Worm (Caenorhabditis elegans) whole organism, L3 larva: ENCODE measurements around the gene srxa-12.

Experiments
- aly-2 ChIP-seq: fragments of 150-350 bp; optimal IDR thresholded peaks from 2 replicates; lab custom pipeline; 2014; ENCODE audit warnings: missing biosample characterization, missing genetic modification characterization
- ama-1 ChIP-seq: fragments of 150-350 bp; optimal IDR thresholded peaks from 2 replicates; lab custom pipeline; 2018
- egl-27 ChIP-seq: sonication (generic microtip); optimal IDR thresholded peaks from 4 replicates; lab custom pipeline; 2017; ENCODE audit warnings: missing biosample characterization, missing genetic modification reagents, missing genetic modification characterization
- fkh-10 ChIP-seq: sonication (generic microtip); optimal IDR thresholded peaks from 2 replicates; lab custom pipeline; 2017; ENCODE audit warnings: missing biosample characterization, missing genetic modification reagents, missing genetic modification characterization
- mml-1 ChIP-seq: fragments of 150-350 bp; sonication (generic microtip); optimal IDR thresholded peaks from 3 replicates; lab custom pipeline; 2014; ENCODE audit warnings: missing biosample characterization, missing genetic modification characterization
- nhr-43 ChIP-seq: sonication (generic microtip); optimal IDR thresholded peaks from 2 replicates; lab custom pipeline; 2016; ENCODE audit warnings: mild to moderate bottlenecking, missing genetic modification characterization, missing compliant biosample characterization; ENCODE audit not compliant: poor library complexity, severe bottlenecking
- nhr-76 ChIP-seq: fragments of 150-350 bp; sonication (generic microtip); optimal IDR thresholded peaks from 5 replicates; lab custom pipeline; 2014; ENCODE audit warnings: missing biosample characterization, missing genetic modification characterization
- pqm-1 ChIP-seq: fragments of 150-350 bp; optimal IDR thresholded peaks from 2 replicates; lab custom pipeline; 2017; ENCODE audit warnings: missing biosample characterization, missing genetic modification characterization, inconsistent platforms
- unc-39 ChIP-seq: sonication (generic microtip); optimal IDR thresholded peaks from 4 replicates; lab custom pipeline; 2017; ENCODE audit warnings: missing biosample characterization, missing genetic modification characterization
- ztf-4 ChIP-seq: fragments of 150-350 bp; optimal IDR thresholded peaks from 2 replicates; lab custom pipeline; 2014; ENCODE audit warnings: missing biosample characterization, missing genetic modification characterization

ce11 chrV:13955370-13956089, 29.0 kb downstream of the srxa-12 start:
- no peak for TF ChIP-seq fkh-10
- no peak for TF ChIP-seq aly-2 (tag; lab: Kevin White, UChicago)
- no peak for TF ChIP-seq ama-1 (lab: Kevin White, UChicago)
- no peak for TF ChIP-seq egl-27 (tag; lab: Kevin White, UChicago)
- no peak for TF ChIP-seq mml-1 (tag; lab: Kevin White, UChicago)
- TF ChIP-seq unc-39: no peak
- TF ChIP-seq nhr-76 (tag; lab: Kevin White, UChicago): no peak
- no peak for TF ChIP-seq nhr-43
- no peak for TF ChIP-seq ztf-4 (tag; lab: Kevin White, UChicago)
- peak; percentile 54 for TF ChIP-seq pqm-1 (tag; lab: Kevin White, UChicago)
